Fruit fly (Drosophila melanogaster): ENCODE data around the gene CG9044.

Gene CG9044

dm6 chr2L:5948775-5949526, at the start of gene CG9044:
CG9044 (plus strand) TSS chr2L:5949450.
- TF ChIP-seq psq (optimal IDR thresholded peaks at IDR 0.05), result no peak

- TF ChIP-seq CG8478 (optimal IDR thresholded peaks at IDR 0.05) (no peak), Dll (optimal IDR thresholded peaks at IDR 0.05) (no peak), pan (optimal IDR thresholded peaks at IDR 0.05) (no peak), psq (optimal IDR thresholded peaks at IDR 0.05) (no peak), EcR (GFP tag; optimal IDR thresholded peaks at IDR 0.05) (no peak), usp (GFP tag; optimal IDR thresholded peaks at IDR 0.05) (no peak)
These were observed 47.7 kb upstream of the CG9044 start for dm6 chr2L:5901553-5901952.

- no peak for TF ChIP-seq usp (GFP tag; optimal IDR thresholded peaks at IDR 0.05)
- TF ChIP-seq pan (optimal IDR thresholded peaks at IDR 0.05), result no peak
- no peak for TF ChIP-seq EcR (GFP tag; optimal IDR thresholded peaks at IDR 0.05)
- TF ChIP-seq Dll (optimal IDR thresholded peaks at IDR 0.05), result no peak
- no peak for TF ChIP-seq psq (optimal IDR thresholded peaks at IDR 0.05)
- no peak for TF ChIP-seq CG8478 (optimal IDR thresholded peaks at IDR 0.05)
These were observed 46.4 kb upstream of the CG9044 start for dm6 chr2L:5902898-5903297.

dm6 chr2L:5904585-5904984, 44.7 kb upstream of the CG9044 start, which contains the start of gene CG9021:
CG9021 (minus strand) TSS chr2L:5904689.
- TF ChIP-seq EcR (GFP tag; optimal IDR thresholded peaks at IDR 0.05), result no peak
- TF ChIP-seq pan (optimal IDR thresholded peaks at IDR 0.05), result no peak
- TF ChIP-seq CG8478 (optimal IDR thresholded peaks at IDR 0.05), result no peak
- TF ChIP-seq psq (optimal IDR thresholded peaks at IDR 0.05), result no peak
- TF ChIP-seq usp (GFP tag; optimal IDR thresholded peaks at IDR 0.05), result no peak
- TF ChIP-seq Dll (optimal IDR thresholded peaks at IDR 0.05), result no peak

dm6 chr2L:5906893-5907850, 42.1 kb upstream of the CG9044 start, which contains the start of gene bchs:
bchs (plus strand) TSS chr2L:5907169.
- TF ChIP-seq pan (optimal IDR thresholded peaks at IDR 0.05) (no peak), psq (optimal IDR thresholded peaks at IDR 0.05) (peak; percentile 42), Dll (optimal IDR thresholded peaks at IDR 0.05) (peak; percentile 76), EcR (GFP tag; optimal IDR thresholded peaks at IDR 0.05) (no peak), CG8478 (optimal IDR thresholded peaks at IDR 0.05) (no peak), usp (GFP tag; optimal IDR thresholded peaks at IDR 0.05) (no peak)

- no peak for TF ChIP-seq Dll (optimal IDR thresholded peaks at IDR 0.05)
These were observed 39.1 kb upstream of the CG9044 start, which contains the start of gene CG14000 for dm6 chr2L:5910189-5910588. CG14000 (minus strand) TSS chr2L:5910289.

- TF ChIP-seq usp (GFP tag; optimal IDR thresholded peaks at IDR 0.05), result no peak
- no peak for TF ChIP-seq EcR (GFP tag; optimal IDR thresholded peaks at IDR 0.05)
- TF ChIP-seq CG8478 (optimal IDR thresholded peaks at IDR 0.05), result no peak
- TF ChIP-seq Dll (optimal IDR thresholded peaks at IDR 0.05), result no peak
- no peak for TF ChIP-seq psq (optimal IDR thresholded peaks at IDR 0.05)
- TF ChIP-seq pan (optimal IDR thresholded peaks at IDR 0.05), result no peak
These were observed 25.6 kb upstream of the CG9044 start, which contains the start of gene CG9016 for dm6 chr2L:5923603-5924138. CG9016 (minus strand) TSS chr2L:5923653.

- TF ChIP-seq CG8478 (optimal IDR thresholded peaks at IDR 0.05), result no peak
- TF ChIP-seq psq (optimal IDR thresholded peaks at IDR 0.05), result no peak
- TF ChIP-seq Dll (optimal IDR thresholded peaks at IDR 0.05), result no peak
- no peak for TF ChIP-seq pan (optimal IDR thresholded peaks at IDR 0.05)
- TF ChIP-seq EcR (GFP tag; optimal IDR thresholded peaks at IDR 0.05), result no peak
- no peak for TF ChIP-seq usp (GFP tag; optimal IDR thresholded peaks at IDR 0.05)
These were observed 24.1 kb upstream of the CG9044 start for dm6 chr2L:5925164-5925563.

dm6 chr2L:5925637-5926036, 23.6 kb upstream of the CG9044 start, which contains the start of gene dsf:
dsf (plus strand) TSS chr2L:5925937.
- TF ChIP-seq pan (optimal IDR thresholded peaks at IDR 0.05) (no peak), CG8478 (optimal IDR thresholded peaks at IDR 0.05) (no peak), Dll (optimal IDR thresholded peaks at IDR 0.05) (no peak), psq (optimal IDR thresholded peaks at IDR 0.05) (no peak), EcR (GFP tag; optimal IDR thresholded peaks at IDR 0.05) (no peak), usp (GFP tag; optimal IDR thresholded peaks at IDR 0.05) (no peak)

- TF ChIP-seq EcR (GFP tag; optimal IDR thresholded peaks at IDR 0.05) (no peak), usp (GFP tag; optimal IDR thresholded peaks at IDR 0.05) (no peak), psq (optimal IDR thresholded peaks at IDR 0.05) (no peak), Dll (optimal IDR thresholded peaks at IDR 0.05) (no peak), pan (optimal IDR thresholded peaks at IDR 0.05) (no peak), CG8478 (optimal IDR thresholded peaks at IDR 0.05) (no peak)
These were observed 21.9 kb upstream of the CG9044 start for dm6 chr2L:5927363-5927762.

- TF ChIP-seq usp (GFP tag; optimal IDR thresholded peaks at IDR 0.05) (no peak), Dll (optimal IDR thresholded peaks at IDR 0.05) (peak; percentile 84), EcR (GFP tag; optimal IDR thresholded peaks at IDR 0.05) (no peak), psq (optimal IDR thresholded peaks at IDR 0.05) (no peak)
These were observed 5.8 kb upstream of the CG9044 start, which contains the start of the genes Sfp26Ad and Gpdh1 for dm6 chr2L:5943229-5944078. Sfp26Ad (minus strand) TSS chr2L:5943304. Gpdh1 (plus strand) TSS chr2L:5943643.
